Fruit fly (Drosophila melanogaster) whole organism, wandering third instar larva: ENCODE data around the gene CG33169.

Source experiments
- Abd-B ChIP-seq: fragments of >200 bp; optimal IDR thresholded peaks from 2 replicates; lab custom pipeline; 2017; ENCODE audit warnings: missing biosample characterization, missing genetic modification characterization
- CG32264 ChIP-seq: fragments of 200-800 bp; sonication (Bioruptor generic); optimal IDR thresholded peaks from 2 replicates; lab custom pipeline; 2016; ENCODE audit warnings: missing biosample characterization, missing genetic modification characterization
- Dfd ChIP-seq: fragments of >200 bp; optimal IDR thresholded peaks from 2 replicates; lab custom pipeline; 2017; ENCODE audit warnings: missing biosample characterization, missing genetic modification characterization
- GATAd ChIP-seq: sonication (Bioruptor generic); optimal IDR thresholded peaks from 2 replicates; lab custom pipeline; 2016; ENCODE audit warnings: missing biosample characterization, missing genetic modification characterization
- Hnf4 ChIP-seq: fragments of 200-800 bp; sonication (Bioruptor generic); optimal IDR thresholded peaks from 2 replicates; lab custom pipeline; 2016; ENCODE audit warnings: missing biosample characterization, mild to moderate bottlenecking, missing genetic modification characterization
- Hr78 ChIP-seq: fragments of >200 bp; optimal IDR thresholded peaks from 2 replicates; lab custom pipeline; 2017; ENCODE audit warnings: missing biosample characterization, missing genetic modification characterization
- Hr83 ChIP-seq: fragments of 200-300 bp; sonication (Bioruptor generic); optimal IDR thresholded peaks from 2 replicates; lab custom pipeline; 2016; ENCODE audit warnings: missing biosample characterization, mild to moderate bottlenecking, missing genetic modification characterization, moderate library complexity; ENCODE audit not compliant: poor library complexity, severe bottlenecking
- Jra ChIP-seq: sonication (Bioruptor generic); optimal IDR thresholded peaks from 2 replicates; lab custom pipeline; 2016; ENCODE audit warnings: missing biosample characterization, missing genetic modification characterization
- Myc ChIP-seq: fragments of >200 bp; optimal IDR thresholded peaks from 2 replicates; lab custom pipeline; 2017
- N ChIP-seq: fragments of >200 bp; optimal IDR thresholded peaks from 2 replicates; lab custom pipeline; 2018; ENCODE audit warnings: missing biosample characterization, missing external identifiers, missing genetic modification characterization
- OdsH ChIP-seq: fragments of 200-800 bp; sonication (Bioruptor generic); optimal IDR thresholded peaks from 2 replicates; lab custom pipeline; 2016; ENCODE audit warnings: missing biosample characterization, mild to moderate bottlenecking, missing genetic modification characterization
- Rel ChIP-seq, 2 experiments: fragments of 200-800 bp; sonication (Bioruptor generic) in 1 of 2; optimal IDR thresholded peaks; 2 replicates in 1 of 2; 3 replicates in 1 of 2; lab custom pipeline; 2016 to 2019; ENCODE audit warnings: mild to moderate bottlenecking in 2 of 2, missing biosample characterization in 2 of 2, missing genetic modification characterization in 2 of 2, moderate library complexity in 1 of 2
- Sp1 ChIP-seq: fragments of 200-800 bp; sonication (Bioruptor generic); optimal IDR thresholded peaks from 3 replicates; lab custom pipeline; 2019; ENCODE audit warnings: missing biosample characterization, mild to moderate bottlenecking, missing genetic modification characterization, moderate library complexity
- Vsx2 ChIP-seq: fragments of 200-300, 225-300 bp; sonication (Bioruptor generic); optimal IDR thresholded peaks from 2 replicates; lab custom pipeline; 2018; ENCODE audit warnings: missing biosample characterization, missing genetic modification characterization; ENCODE audit not compliant: partially characterized antibody
- br ChIP-seq: fragments of 200-800 bp; sonication (Bioruptor generic); optimal IDR thresholded peaks from 2 replicates; lab custom pipeline; 2016; ENCODE audit warnings: missing biosample characterization, missing genetic modification characterization
- brk ChIP-seq: fragments of 200-800 bp; sonication (Bioruptor generic); optimal IDR thresholded peaks from 2 replicates; lab custom pipeline; 2016; ENCODE audit warnings: missing biosample characterization, mild to moderate bottlenecking, missing genetic modification characterization
- dl ChIP-seq, 2 experiments: fragments of 175-275, 200-275 bp in 1 of 2; fragments of 200-275 bp in 1 of 2; sonication (Bioruptor generic); optimal IDR thresholded peaks; lab custom pipeline; 2018; ENCODE audit warnings: mild to moderate bottlenecking in 2 of 2, missing biosample characterization in 2 of 2, missing genetic modification characterization in 2 of 2, moderate library complexity in 2 of 2; ENCODE audit not compliant: partially characterized antibody in 2 of 2, insufficient read depth in 1 of 2
- dmrt93B ChIP-seq: fragments of 200-800 bp; sonication (Bioruptor generic); optimal IDR thresholded peaks from 2 replicates; lab custom pipeline; 2018; ENCODE audit warnings: missing biosample characterization, mild to moderate bottlenecking, missing genetic modification characterization
- dsf ChIP-seq: sonication (Bioruptor generic); optimal IDR thresholded peaks from 2 replicates; lab custom pipeline; 2016; ENCODE audit warnings: missing biosample characterization, missing genetic modification characterization, borderline replicate concordance
- ey ChIP-seq: fragments of 200-800 bp; sonication (Bioruptor generic); optimal IDR thresholded peaks from 2 replicates; lab custom pipeline; 2016; ENCODE audit warnings: missing biosample characterization, missing genetic modification characterization
- foxo ChIP-seq, 2 experiments: fragments of 200-800 bp; sonication (Bioruptor generic); optimal IDR thresholded peaks; 2 replicates in 1 of 2; 3 replicates in 1 of 2; lab custom pipeline; 2016 to 2017; ENCODE audit warnings: missing biosample characterization in 2 of 2, missing genetic modification characterization in 2 of 2
- h ChIP-seq: fragments of 200-800 bp; sonication (Bioruptor generic); optimal IDR thresholded peaks from 3 replicates; lab custom pipeline; 2016; ENCODE audit warnings: missing biosample characterization, mild to moderate bottlenecking, missing genetic modification characterization
- lola ChIP-seq: fragments of >200 bp; optimal IDR thresholded peaks from 2 replicates; lab custom pipeline; 2017; ENCODE audit warnings: missing biosample characterization, missing genetic modification characterization
- pan ChIP-seq: fragments of >200 bp; optimal IDR thresholded peaks from 2 replicates; lab custom pipeline; 2017
- rgr ChIP-seq: fragments of 200-800 bp; sonication (Bioruptor generic); optimal IDR thresholded peaks from 3 replicates; lab custom pipeline; 2016; ENCODE audit warnings: missing biosample characterization, mild to moderate bottlenecking, missing genetic modification characterization
- sage ChIP-seq: fragments of 200-800 bp; sonication (Bioruptor generic); optimal IDR thresholded peaks from 2 replicates; lab custom pipeline; 2016; ENCODE audit warnings: missing biosample characterization, mild to moderate bottlenecking, missing genetic modification characterization
- sv ChIP-seq: fragments of 200-800 bp; sonication (Bioruptor generic); optimal IDR thresholded peaks from 3 replicates; lab custom pipeline; 2016; ENCODE audit warnings: missing biosample characterization, missing genetic modification characterization
- usp ChIP-seq: fragments of >200 bp; optimal IDR thresholded peaks from 2 replicates; lab custom pipeline; 2017; ENCODE audit warnings: missing biosample characterization, missing genetic modification characterization
- woc ChIP-seq: sonication (Bioruptor generic); optimal IDR thresholded peaks from 2 replicates; lab custom pipeline; 2016; ENCODE audit warnings: missing biosample characterization, mild to moderate bottlenecking, missing genetic modification characterization

Gene CG33169

DNA sequence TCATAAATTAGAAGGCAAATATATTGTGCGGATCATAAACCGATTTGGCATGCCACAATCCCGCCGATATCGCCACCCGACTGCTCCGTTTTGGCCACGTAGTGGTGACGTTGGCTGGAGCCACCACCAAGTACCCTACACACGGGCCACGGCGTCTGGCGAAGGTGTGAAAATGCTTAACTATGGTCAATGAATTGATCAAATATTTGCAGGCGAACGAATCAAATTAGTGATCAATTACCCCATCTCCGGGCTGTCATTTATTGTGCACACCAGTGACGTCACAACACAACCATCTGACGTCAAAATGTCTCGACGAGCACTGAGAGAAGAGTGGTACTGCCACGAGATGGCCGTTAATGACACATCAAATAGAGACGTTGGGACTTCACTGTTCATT, 24.0 kb downstream of the CG33169 start:
- TF ChIP-seq GATAd (GFP tag; lab: Kevin White, UChicago): no peak
- TF ChIP-seq Hnf4 (GFP tag; lab: Kevin White, UChicago): no peak
- TF ChIP-seq Sp1: no peak
- no peak for TF ChIP-seq ey
- no peak for TF ChIP-seq N (GFP tag; lab: Kevin White, UChicago)
- no peak for TF ChIP-seq Rel (GFP tag; optimal IDR thresholded peaks at IDR 0.05; lab: Kevin White, UChicago)
- no peak for TF ChIP-seq Rel (tag; optimal IDR thresholded peaks at IDR 0.05; lab: Kevin White, UChicago)
- TF ChIP-seq dl (GFP tag; optimal IDR thresholded peaks at IDR 0.05; lab: Kevin White, UChicago; ENCODE audit: insufficient read depth in 1 of 2, partially characterized antibody in 2 of 2): no peak
- no peak for TF ChIP-seq Abd-B (GFP tag; lab: Kevin White, UChicago)
- TF ChIP-seq Myc: no peak
- no peak for TF ChIP-seq Dfd (GFP tag; lab: Kevin White, UChicago)
- TF ChIP-seq OdsH (GFP tag; lab: Kevin White, UChicago): no peak
- TF ChIP-seq pan (lab: Kevin White, UChicago): no peak
- TF ChIP-seq lola (GFP tag; lab: Kevin White, UChicago): no peak
- TF ChIP-seq Hr78 (GFP tag; lab: Kevin White, UChicago): no peak
- no peak for TF ChIP-seq sage (GFP tag; lab: Kevin White, UChicago)
- no peak for TF ChIP-seq dmrt93B (GFP tag; lab: Kevin White, UChicago)
- TF ChIP-seq Jra: no peak
- TF ChIP-seq, all 38 proteins: peak for 0

DNA sequence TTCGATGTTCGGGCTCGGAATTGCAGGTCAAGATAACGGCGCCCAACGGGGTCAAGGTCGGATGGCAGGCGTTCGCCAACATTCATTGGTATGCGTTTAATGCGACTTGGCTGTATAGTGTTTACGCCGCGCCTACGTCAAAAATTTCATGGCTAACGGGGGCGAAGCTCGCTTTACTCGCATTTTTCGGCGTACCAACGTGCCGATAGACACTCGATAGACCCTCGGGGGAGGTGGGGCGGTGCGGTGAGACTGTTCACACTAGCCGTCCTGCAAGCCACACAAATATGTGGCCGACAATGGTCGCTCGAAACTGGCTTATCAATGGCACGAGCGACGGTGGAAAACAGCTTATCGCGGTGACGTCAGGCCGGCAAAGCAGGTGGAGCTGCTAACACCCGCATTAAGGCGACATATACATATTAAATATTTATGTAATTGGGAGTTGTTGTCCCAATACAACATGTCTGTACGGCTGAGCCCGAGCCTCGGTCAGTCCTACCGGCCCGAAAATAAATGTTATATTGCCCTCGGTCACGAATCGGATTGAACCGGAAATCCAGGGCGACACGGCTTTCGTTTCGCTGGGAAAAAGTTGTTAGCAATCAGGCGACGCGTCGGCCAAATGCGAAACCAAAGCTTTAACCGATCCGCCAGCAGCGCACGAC, 25.1 kb downstream of the CG33169 start:
- TF ChIP-seq h (GFP tag; lab: Kevin White, UChicago) (peak; percentile 16), usp (no peak), foxo (GFP tag; optimal IDR thresholded peaks at IDR 0.05; lab: Kevin White, UChicago) (no peak), dl (GFP tag; optimal IDR thresholded peaks at IDR 0.05; lab: Kevin White, UChicago; ENCODE audit: insufficient read depth in 1 of 2, partially characterized antibody in 2 of 2) (no peak)

DNA sequence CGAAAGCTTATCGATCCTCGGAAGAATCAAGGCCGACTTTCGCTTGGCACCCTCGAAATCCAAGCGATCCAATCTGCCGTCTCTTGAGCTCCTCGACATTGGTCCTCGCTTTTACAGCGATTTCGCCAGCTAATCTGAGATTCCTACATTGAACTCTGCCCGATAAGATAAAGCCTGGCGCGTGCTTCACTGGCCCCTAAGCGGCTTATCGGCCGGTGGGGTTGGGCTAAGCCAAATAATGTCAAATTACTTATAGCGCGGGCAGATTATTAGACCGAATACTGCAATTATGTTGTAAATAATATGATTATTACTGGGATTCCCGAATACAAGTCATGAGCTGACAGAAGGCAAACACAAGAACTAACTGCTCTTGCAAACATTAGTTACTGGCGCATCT, 26.4 kb downstream of the CG33169 start:
- TF ChIP-seq h (GFP tag; lab: Kevin White, UChicago) (peak; percentile 92), Rel (GFP tag; optimal IDR thresholded peaks at IDR 0.05; lab: Kevin White, UChicago) (no peak), Rel (tag; optimal IDR thresholded peaks at IDR 0.05; lab: Kevin White, UChicago) (peak; percentile 50), lola (GFP tag; lab: Kevin White, UChicago) (no peak), dsf (GFP tag; lab: Kevin White, UChicago) (no peak)

DNA sequence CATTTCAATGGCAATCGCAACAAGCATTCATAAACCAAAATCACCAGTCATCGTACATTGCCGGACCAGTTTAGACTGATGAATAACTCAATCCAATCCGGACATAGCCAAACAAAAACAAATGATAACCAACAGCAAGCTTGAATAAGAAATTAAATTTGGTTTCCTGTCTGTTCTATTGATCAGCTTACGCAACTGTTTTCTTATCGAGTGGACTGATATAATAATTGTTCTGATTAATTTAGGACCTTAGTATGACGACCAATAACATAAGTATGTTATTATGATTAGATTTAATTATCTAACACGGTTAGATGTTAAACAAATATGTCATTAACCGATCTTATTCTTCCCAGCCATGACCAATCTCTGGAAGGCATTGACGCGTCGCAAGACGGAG, 27.3 kb downstream of the CG33169 start:
- TF ChIP-seq Vsx2 (GFP tag; lab: Kevin White, UChicago) (no peak), brk (GFP tag; lab: Kevin White, UChicago) (no peak), woc (GFP tag; lab: Kevin White, UChicago) (no peak), pan (lab: Kevin White, UChicago) (no peak), br (no peak), CG32264 (GFP tag; lab: Kevin White, UChicago) (no peak), sv (no peak), Hr83 (GFP tag; lab: Kevin White, UChicago) (no peak)

DNA sequence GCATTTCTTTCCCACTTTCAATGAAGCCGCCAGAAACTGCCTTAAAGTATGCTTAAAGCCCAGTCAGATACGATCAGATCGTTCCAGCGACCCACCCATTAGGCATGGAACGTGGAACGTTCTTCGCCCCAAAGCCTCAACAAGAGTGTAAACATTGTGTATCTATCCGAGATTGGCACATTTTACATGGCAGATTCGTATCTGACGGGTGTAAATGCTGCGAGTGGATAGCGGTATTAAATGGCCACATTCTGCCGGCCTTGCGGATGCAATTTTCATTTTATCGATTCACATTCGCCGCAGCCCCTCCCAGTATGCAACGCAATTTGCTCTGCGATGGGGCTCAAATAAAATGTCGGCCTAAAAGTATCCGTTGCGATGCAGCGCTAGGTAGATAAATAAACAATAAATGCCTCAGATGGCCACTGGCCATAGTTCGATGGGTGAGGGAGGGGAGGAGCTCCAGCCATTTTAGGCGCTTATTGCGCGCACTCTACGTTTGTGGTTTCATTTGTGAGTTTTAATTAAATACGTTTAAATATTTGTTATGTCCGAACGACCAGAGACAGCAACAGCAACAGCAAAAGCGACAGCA, 31.1 kb downstream of the CG33169 start:
- peak; percentile 62 for TF ChIP-seq Abd-B (GFP tag; lab: Kevin White, UChicago)
- peak; percentile 21 for TF ChIP-seq lola (GFP tag; lab: Kevin White, UChicago)
- no peak for TF ChIP-seq CG32264 (GFP tag; lab: Kevin White, UChicago)
- TF ChIP-seq rgr: no peak
- TF ChIP-seq Myc: peak; percentile 81
- TF ChIP-seq N (GFP tag; lab: Kevin White, UChicago): peak; percentile 41
